Worm (Caenorhabditis elegans): Measurements from ENCODE around the gene znf-782.

Gene znf-782

ce11 chrIV:1067430-1067829, at the start of gene znf-782:
znf-782 (minus strand) TSS chrIV:1067525.
- TF ChIP-seq nhr-76 (tag; optimal IDR thresholded peaks at IDR 0.05): no peak
- TF ChIP-seq pha-4 (tag; optimal IDR thresholded peaks at IDR 0.05): peak; percentile 16
- no peak for TF ChIP-seq unc-120 (tag; optimal IDR thresholded peaks at IDR 0.05; ENCODE audit: poor library complexity, severe bottlenecking)
- TF ChIP-seq M03D4.4 (tag; optimal IDR thresholded peaks at IDR 0.05): peak; percentile 31
- TF ChIP-seq sptf-1 (tag; optimal IDR thresholded peaks at IDR 0.05): peak; percentile 51
- no peak for TF ChIP-seq mep-1 (tag; optimal IDR thresholded peaks at IDR 0.05)
- no peak for TF ChIP-seq blmp-1 (tag; optimal IDR thresholded peaks at IDR 0.05)
- no peak for TF ChIP-seq nhr-28 (tag; optimal IDR thresholded peaks at IDR 0.05)
- no peak for TF ChIP-seq mab-5 (tag; optimal IDR thresholded peaks at IDR 0.05)
- TF ChIP-seq elt-3 (tag; optimal IDR thresholded peaks at IDR 0.05): no peak

- TF ChIP-seq hlh-1 (tag; optimal IDR thresholded peaks at IDR 0.05) (no peak), sem-2 (GFP tag; optimal IDR thresholded peaks at IDR 0.05) (no peak), unc-62 (GFP tag; optimal IDR thresholded peaks at IDR 0.05) (no peak), M03D4.4 (tag; optimal IDR thresholded peaks at IDR 0.05) (no peak), nhr-12 (tag; optimal IDR thresholded peaks at IDR 0.05) (no peak), ceh-83 (GFP tag; optimal IDR thresholded peaks at IDR 0.05) (no peak), drap-1 (GFP tag; optimal IDR thresholded peaks at IDR 0.05) (no peak), pha-4 (tag; optimal IDR thresholded peaks at IDR 0.05) (no peak)
Measured at ce11 chrIV:1113638-1114037, 46.3 kb upstream of the znf-782 start, which contains the start of gene srx-14. srx-14 (minus strand) TSS chrIV:1113738.

- peak; percentile 15 for TF ChIP-seq unc-62 (GFP tag; optimal IDR thresholded peaks at IDR 0.05)
- no peak for TF ChIP-seq nhr-12 (tag; optimal IDR thresholded peaks at IDR 0.05)
Measured at ce11 chrIV:1110999-1111398, 43.7 kb upstream of the znf-782 start.

- TF ChIP-seq blmp-1 (tag; optimal IDR thresholded peaks at IDR 0.05) (no peak), M03D4.4 (tag; optimal IDR thresholded peaks at IDR 0.05) (peak; percentile 51), drap-1 (GFP tag; optimal IDR thresholded peaks at IDR 0.05) (no peak), nhr-76 (tag; optimal IDR thresholded peaks at IDR 0.05) (no peak), sptf-1 (tag; optimal IDR thresholded peaks at IDR 0.05) (peak; percentile 33), pha-4 (tag; optimal IDR thresholded peaks at IDR 0.05) (no peak), hlh-1 (tag; optimal IDR thresholded peaks at IDR 0.05) (peak; percentile 95), flh-1 (GFP tag; optimal IDR thresholded peaks at IDR 0.05) (no peak), unc-62 (GFP tag; optimal IDR thresholded peaks at IDR 0.05) (peak; percentile 99), unc-120 (tag; optimal IDR thresholded peaks at IDR 0.05; ENCODE audit: poor library complexity, severe bottlenecking) (peak; percentile 86), lsy-2 (tag; optimal IDR thresholded peaks at IDR 0.05) (peak; percentile 43), elt-1 (tag; optimal IDR thresholded peaks at IDR 0.05; ENCODE audit: borderline replicate concordance, insufficient read depth) (no peak), ceh-43 (GFP tag; optimal IDR thresholded peaks at IDR 0.05) (no peak), ceh-39 (tag; optimal IDR thresholded peaks at IDR 0.05) (no peak), mab-5 (tag; optimal IDR thresholded peaks at IDR 0.05) (peak; percentile 60)
Measured at ce11 chrIV:1108030-1108429, 40.7 kb upstream of the znf-782 start.

- TF ChIP-seq unc-120 (tag; optimal IDR thresholded peaks at IDR 0.05; ENCODE audit: poor library complexity, severe bottlenecking) (peak; percentile 78), unc-62 (GFP tag; optimal IDR thresholded peaks at IDR 0.05) (peak; percentile 87), hlh-1 (tag; optimal IDR thresholded peaks at IDR 0.05) (peak; percentile 74), elt-3 (tag; optimal IDR thresholded peaks at IDR 0.05) (no peak), nhr-12 (tag; optimal IDR thresholded peaks at IDR 0.05) (no peak), tbx-8 (GFP tag; optimal IDR thresholded peaks at IDR 0.05) (no peak), ztf-11 (tag; optimal IDR thresholded peaks at IDR 0.05) (no peak), cnd-1 (tag; optimal IDR thresholded peaks at IDR 0.05) (no peak), nhr-2 (tag; optimal IDR thresholded peaks at IDR 0.05) (no peak)
Measured at ce11 chrIV:1107190-1107589, 39.9 kb upstream of the znf-782 start, which contains the start of gene ost-1. ost-1 (plus strand) TSS chrIV:1107396.

- TF ChIP-seq pha-4 (tag; optimal IDR thresholded peaks at IDR 0.05): no peak
- TF ChIP-seq hlh-1 (tag; optimal IDR thresholded peaks at IDR 0.05): peak; percentile 83
Measured at ce11 chrIV:1105999-1106398, 38.7 kb upstream of the znf-782 start.

- TF ChIP-seq unc-120 (tag; optimal IDR thresholded peaks at IDR 0.05; ENCODE audit: poor library complexity, severe bottlenecking): peak; percentile 33
- no peak for TF ChIP-seq snpc-4 (tag; optimal IDR thresholded peaks at IDR 0.05)
- no peak for TF ChIP-seq mab-5 (tag; optimal IDR thresholded peaks at IDR 0.05)
- TF ChIP-seq pha-4 (tag; optimal IDR thresholded peaks at IDR 0.05): no peak
- no peak for TF ChIP-seq ham-2 (GFP tag; optimal IDR thresholded peaks at IDR 0.05)
- no peak for TF ChIP-seq lin-32 (GFP tag; optimal IDR thresholded peaks at IDR 0.05)
- TF ChIP-seq mep-1 (tag; optimal IDR thresholded peaks at IDR 0.05): no peak
- no peak for TF ChIP-seq nhr-76 (tag; optimal IDR thresholded peaks at IDR 0.05)
- no peak for TF ChIP-seq sptf-1 (tag; optimal IDR thresholded peaks at IDR 0.05)
- no peak for TF ChIP-seq bed-3 (GFP tag; optimal IDR thresholded peaks at IDR 0.05)
- no peak for TF ChIP-seq elt-3 (tag; optimal IDR thresholded peaks at IDR 0.05)
- no peak for TF ChIP-seq ceh-39 (tag; optimal IDR thresholded peaks at IDR 0.05)
- no peak for TF ChIP-seq M03D4.4 (tag; optimal IDR thresholded peaks at IDR 0.05)
- no peak for TF ChIP-seq cnd-1 (tag; optimal IDR thresholded peaks at IDR 0.05)
- no peak for TF ChIP-seq zip-8 (tag; optimal IDR thresholded peaks at IDR 0.05)
- TF ChIP-seq hlh-1 (tag; optimal IDR thresholded peaks at IDR 0.05): peak; percentile 95
- TF ChIP-seq tbx-8 (GFP tag; optimal IDR thresholded peaks at IDR 0.05): no peak
- no peak for TF ChIP-seq sem-2 (GFP tag; optimal IDR thresholded peaks at IDR 0.05)
Measured at ce11 chrIV:1105104-1105503, 37.8 kb upstream of the znf-782 start.
